Worm (Caenorhabditis elegans) whole organism, late embryonic: ENCODE measurements around the gene srr-3.

ENCODE experiments used
- C08G9.2 ChIP-seq: sonication (generic microtip); optimal IDR thresholded peaks from 2 replicates; lab custom pipeline; 2016; ENCODE audit warnings: mild to moderate bottlenecking, missing genetic modification characterization, moderate library complexity, missing compliant biosample characterization
- F13H6.1 ChIP-seq: sonication (generic microtip); optimal IDR thresholded peaks from 2 replicates; lab custom pipeline; 2016; ENCODE audit warnings: missing genetic modification characterization, missing compliant biosample characterization
- K09A11.1 ChIP-seq: sonication (generic microtip); optimal IDR thresholded peaks from 2 replicates; lab custom pipeline; 2017; ENCODE audit warnings: antibody characterized with exemption, mild to moderate bottlenecking, missing genetic modification characterization, missing compliant biosample characterization; ENCODE audit not compliant: insufficient read depth
- ceh-14 ChIP-seq: sonication (generic microtip); optimal IDR thresholded peaks from 2 replicates; lab custom pipeline; 2016; ENCODE audit warnings: missing genotype, missing genetic modification characterization, missing compliant biosample characterization
- ceh-2 ChIP-seq: sonication (generic microtip); optimal IDR thresholded peaks from 2 replicates; lab custom pipeline; 2016; ENCODE audit warnings: missing genotype, missing genetic modification characterization, missing compliant biosample characterization
- ceh-22 ChIP-seq: sonication (generic microtip); optimal IDR thresholded peaks from 2 replicates; lab custom pipeline; 2017; ENCODE audit warnings: missing biosample characterization, missing genetic modification characterization
- ceh-9 ChIP-seq: sonication (generic microtip); optimal IDR thresholded peaks from 2 replicates; lab custom pipeline; 2016; ENCODE audit warnings: mild to moderate bottlenecking, missing genetic modification characterization, inconsistent platforms, missing compliant biosample characterization
- elt-2 ChIP-seq: sonication (generic microtip); optimal IDR thresholded peaks from 2 replicates; lab custom pipeline; 2016; ENCODE audit warnings: missing genetic modification reagents, missing genetic modification characterization, missing compliant biosample characterization
- eyg-1 ChIP-seq: sonication (generic microtip); optimal IDR thresholded peaks from 2 replicates; lab custom pipeline; 2016; ENCODE audit warnings: missing genotype, missing genetic modification characterization, missing compliant biosample characterization
- fax-1 ChIP-seq: sonication (generic microtip); optimal IDR thresholded peaks from 2 replicates; lab custom pipeline; 2016; ENCODE audit warnings: missing genotype, missing genetic modification characterization, missing compliant biosample characterization
- gmeb-2 ChIP-seq: sonication (generic microtip); optimal IDR thresholded peaks from 2 replicates; lab custom pipeline; 2016; ENCODE audit warnings: missing genetic modification characterization, inconsistent platforms, missing compliant biosample characterization
- hlh-13 ChIP-seq: fragments of 200-800 bp; sonication (Bioruptor generic); optimal IDR thresholded peaks from 2 replicates; lab custom pipeline; 2018; ENCODE audit warnings: mild to moderate bottlenecking, missing genetic modification characterization, missing compliant biosample characterization
- hlh-15 ChIP-seq: sonication (generic microtip); optimal IDR thresholded peaks from 2 replicates; lab custom pipeline; 2016; ENCODE audit warnings: missing genetic modification characterization, missing compliant biosample characterization
- hlh-30 ChIP-seq: sonication (generic microtip); optimal IDR thresholded peaks from 2 replicates; lab custom pipeline; 2017; ENCODE audit warnings: antibody characterized with exemption, missing genetic modification characterization, missing compliant biosample characterization; ENCODE audit not compliant: insufficient read depth
- lin-11 ChIP-seq: fragments of 200-800 bp; sonication (Bioruptor generic); optimal IDR thresholded peaks from 2 replicates; lab custom pipeline; 2018; ENCODE audit warnings: mild to moderate bottlenecking, missing genetic modification characterization, missing compliant biosample characterization
- mec-3 ChIP-seq: sonication (generic microtip); optimal IDR thresholded peaks from 2 replicates; lab custom pipeline; 2016; ENCODE audit warnings: borderline replicate concordance, missing genetic modification characterization, missing compliant biosample characterization
- nfya-1 ChIP-seq: sonication (generic microtip); optimal IDR thresholded peaks from 2 replicates; lab custom pipeline; 2017; ENCODE audit warnings: missing genetic modification characterization, mild to moderate bottlenecking, missing compliant biosample characterization, antibody characterized with exemption, moderate library complexity
- nhr-11 ChIP-seq: fragments of 150-350 bp; optimal IDR thresholded peaks from 2 replicates; lab custom pipeline; 2014; ENCODE audit warnings: missing biosample characterization, missing genetic modification characterization
- odd-2 ChIP-seq: sonication (generic microtip); optimal IDR thresholded peaks from 2 replicates; lab custom pipeline; 2017; ENCODE audit warnings: antibody characterized with exemption, mild to moderate bottlenecking, missing genetic modification characterization, missing compliant biosample characterization
- pag-3 ChIP-seq: sonication (generic microtip); optimal IDR thresholded peaks from 2 replicates; lab custom pipeline; 2016; ENCODE audit warnings: missing compliant biosample characterization, missing genetic modification characterization, borderline replicate concordance
- pros-1 ChIP-seq: fragments of 150-350 bp; optimal IDR thresholded peaks from 2 replicates; lab custom pipeline; 2014; ENCODE audit warnings: missing biosample characterization, missing genetic modification reagents, missing genetic modification characterization
- ref-2 ChIP-seq: sonication (generic microtip); optimal IDR thresholded peaks from 2 replicates; lab custom pipeline; 2016; ENCODE audit warnings: missing genetic modification characterization, missing compliant biosample characterization
- rnt-1 ChIP-seq: sonication (generic microtip); optimal IDR thresholded peaks from 2 replicates; lab custom pipeline; 2016; ENCODE audit warnings: missing genetic modification characterization, missing compliant biosample characterization
- sdc-2 ChIP-seq: sonication (generic microtip); optimal IDR thresholded peaks from 2 replicates; lab custom pipeline; 2016; ENCODE audit warnings: missing genotype, missing genetic modification characterization, missing compliant biosample characterization
- sox-2 ChIP-seq: fragments of 200-800 bp; sonication (Bioruptor generic); IDR thresholded peaks from 2 replicates; pipeline ENCODE4 v1.3.6; 2022; ENCODE audit warnings: missing genetic modification reagents, missing genetic modification characterization, missing compliant biosample characterization
- sox-4 ChIP-seq: sonication (generic microtip); optimal IDR thresholded peaks from 2 replicates; lab custom pipeline; 2017; ENCODE audit warnings: mild to moderate bottlenecking, missing genetic modification characterization, inconsistent platforms, missing compliant biosample characterization
- tbx-2 ChIP-seq: sonication (generic microtip); optimal IDR thresholded peaks from 2 replicates; lab custom pipeline; 2016; ENCODE audit warnings: missing genetic modification characterization, missing compliant biosample characterization
- unc-3 ChIP-seq, 2 experiments: fragments of 200-800 bp in 1 of 2; sonication (Bioruptor generic) in 1 of 2; sonication (generic microtip) in 1 of 2; conservative IDR thresholded peaks in 1 of 2; optimal IDR thresholded peaks in 1 of 2; 2 replicates each; pipeline versions ENCODE4 v1.3.6 to Lab custom; 2016 to 2022; ENCODE audit warnings: missing compliant biosample characterization in 2 of 2, missing genetic modification characterization in 2 of 2, missing genetic modification reagents in 1 of 2
- unc-42 ChIP-seq: sonication (generic microtip); optimal IDR thresholded peaks from 2 replicates; lab custom pipeline; 2016; ENCODE audit warnings: missing genotype, missing genetic modification characterization, missing compliant biosample characterization
- unc-55 ChIP-seq: sonication (generic microtip); optimal IDR thresholded peaks from 2 replicates; lab custom pipeline; 2017; ENCODE audit warnings: missing biosample characterization, missing genetic modification reagents, missing genetic modification characterization

srr-3 gene

ce11 chrV:16497504-16497903 is 11.1 kb downstream of the srr-3 start, which contains the start of gene srh-136:
TSS of gene srh-136 (minus strand) at chrV:16497596.
- TF ChIP-seq sox-4 (tag; lab: Kevin White, UChicago) (no peak), ceh-2 (tag; lab: Kevin White, UChicago) (no peak), hlh-13 (GFP tag; lab: Kevin White, UChicago) (no peak), sox-2 (GFP tag; lab: Robert Waterston, UW) (no peak), gmeb-2 (no peak), unc-3 (GFP tag; conservative IDR thresholded peaks at IDR 0.05; lab: Robert Waterston, UW) (no peak), unc-3 (tag; optimal IDR thresholded peaks at IDR 0.05; lab: Kevin White, UChicago) (no peak), unc-55 (GFP tag; lab: Kevin White, UChicago) (no peak), F13H6.1 (tag; lab: Kevin White, UChicago) (no peak), fax-1 (tag; lab: Kevin White, UChicago) (no peak), unc-42 (tag; lab: Kevin White, UChicago) (no peak), odd-2 (no peak), hlh-15 (tag; lab: Kevin White, UChicago) (no peak), ceh-22 (tag; lab: Kevin White, UChicago) (no peak), ref-2 (tag; lab: Kevin White, UChicago) (no peak), tbx-2 (tag; lab: Kevin White, UChicago) (no peak), C08G9.2 (tag; lab: Kevin White, UChicago) (no peak), nfya-1 (tag; lab: Kevin White, UChicago) (no peak)

ce11 chrV:16494359-16494758 is 14.2 kb downstream of the srr-3 start, which contains the start of gene comt-2:
TSS of gene comt-2 (minus strand) at chrV:16494489.
- peak; percentile 88 for TF ChIP-seq elt-2 (tag; lab: Kevin White, UChicago)
- no peak for TF ChIP-seq eyg-1 (tag; lab: Kevin White, UChicago)

ce11 chrV:16488172-16488571 is 20.4 kb downstream of the srr-3 start, which contains the start of gene sqst-4:
TSS of gene sqst-4 (plus strand) at chrV:16488472.
- no peak for TF ChIP-seq lin-11

ce11 chrV:16487474-16487873 is 21.1 kb downstream of the srr-3 start, which contains the start of gene Y32B12A.5:
TSS of gene Y32B12A.5 (minus strand) at chrV:16487574.
- TF ChIP-seq pag-3 (tag; lab: Kevin White, UChicago) (no peak), C08G9.2 (tag; lab: Kevin White, UChicago) (no peak), ceh-14 (no peak), hlh-30 (tag; lab: Kevin White, UChicago) (no peak), rnt-1 (tag; lab: Kevin White, UChicago) (no peak), ceh-2 (tag; lab: Kevin White, UChicago) (no peak)

ce11 chrV:16483681-16484080 is 24.9 kb downstream of the srr-3 start, which contains the start of gene srh-139:
TSS of gene srh-139 (plus strand) at chrV:16483981.
- no peak for TF ChIP-seq odd-2
- no peak for TF ChIP-seq pag-3 (tag; lab: Kevin White, UChicago)
- TF ChIP-seq K09A11.1 (tag; lab: Kevin White, UChicago): no peak
- no peak for TF ChIP-seq pros-1
- no peak for TF ChIP-seq sdc-2 (tag; lab: Kevin White, UChicago)
- TF ChIP-seq hlh-15 (tag; lab: Kevin White, UChicago): no peak

- TF ChIP-seq sdc-2 (tag; lab: Kevin White, UChicago) (no peak), ceh-9 (tag; lab: Kevin White, UChicago) (no peak), nhr-11 (no peak), K09A11.1 (tag; lab: Kevin White, UChicago) (no peak), mec-3 (tag; lab: Kevin White, UChicago) (no peak)
These were observed 25.5 kb downstream of the srr-3 start, which contains the start of gene F57E7.2 for ce11 chrV:16483044-16483443. TSS of gene F57E7.2 (minus strand) at chrV:16483144.
